Fruit fly (Drosophila melanogaster) whole organism, prepupa: ENCODE results near the gene CG13310.

ENCODE experiments used
- CG10631 ChIP-seq: fragments of 200-800 bp; sonication (Bioruptor generic); optimal IDR thresholded peaks from 2 replicates; lab custom pipeline; 2016; ENCODE audit warnings: missing biosample characterization, missing genetic modification characterization
- CG11294 ChIP-seq: fragments of 200-800 bp; sonication (Bioruptor generic); IDR thresholded peaks from 2 replicates; pipeline ENCODE4 v1.3.6; 2022; ENCODE audit warnings: missing biosample characterization, missing genetic modification characterization
- CG11762 ChIP-seq: fragments of 200-800 bp; sonication (Bioruptor generic); optimal IDR thresholded peaks from 3 replicates; lab custom pipeline; 2016; ENCODE audit warnings: missing biosample characterization, missing genetic modification characterization; ENCODE audit not compliant: insufficient read depth
- CG11902 ChIP-seq: fragments of 200-800 bp; sonication (Bioruptor generic); optimal IDR thresholded peaks from 3 replicates; lab custom pipeline; 2016; ENCODE audit warnings: missing biosample characterization, missing genetic modification characterization
- CG15336 ChIP-seq: fragments of 200-800 bp; sonication (Bioruptor generic); IDR thresholded peaks from 2 replicates; pipeline ENCODE4 v1.3.6; 2022; ENCODE audit warnings: missing biosample characterization, missing genetic modification characterization
- CG16779 ChIP-seq: fragments of 200-800 bp; sonication (Bioruptor generic); optimal IDR thresholded peaks from 3 replicates; lab custom pipeline; 2017; ENCODE audit warnings: missing biosample characterization, mild to moderate bottlenecking, missing genetic modification characterization
- CG3032 ChIP-seq: fragments of 200-800 bp; optimal IDR thresholded peaks from 2 replicates; lab custom pipeline; 2019; ENCODE audit warnings: missing biosample characterization, mild to moderate bottlenecking, missing genetic modification characterization, moderate library complexity
- CG31627 ChIP-seq: fragments of 200-800 bp; sonication (Bioruptor generic); optimal IDR thresholded peaks from 3 replicates; lab custom pipeline; 2016; ENCODE audit warnings: missing biosample characterization, missing genetic modification characterization
- CG32006 ChIP-seq: fragments of 200-800 bp; sonication (Bioruptor generic); optimal IDR thresholded peaks from 3 replicates; lab custom pipeline; 2017; ENCODE audit warnings: missing biosample characterization, mild to moderate bottlenecking, missing genetic modification characterization
- CG34406 ChIP-seq: fragments of 200-800 bp; sonication (Bioruptor generic); optimal IDR thresholded peaks from 3 replicates; lab custom pipeline; 2016; ENCODE audit warnings: missing biosample characterization, missing genetic modification characterization
- CG3919 ChIP-seq: fragments of 200-800 bp; sonication (Bioruptor generic); optimal IDR thresholded peaks from 3 replicates; lab custom pipeline; 2016; ENCODE audit warnings: missing biosample characterization, missing genetic modification characterization
- CG4318 ChIP-seq: fragments of 200-800 bp; sonication (Bioruptor generic); optimal IDR thresholded peaks from 3 replicates; lab custom pipeline; 2017; ENCODE audit warnings: missing biosample characterization, mild to moderate bottlenecking, missing genetic modification characterization
- CG6163 ChIP-seq: fragments of 200-800 bp; sonication (Bioruptor generic); IDR thresholded peaks from 3 replicates; pipeline ENCODE4 v1.3.6; 2022; ENCODE audit warnings: missing biosample characterization, missing genetic modification characterization
- CG6808 ChIP-seq: fragments of 200-800 bp; sonication (Bioruptor generic); optimal IDR thresholded peaks from 3 replicates; lab custom pipeline; 2017; ENCODE audit warnings: missing biosample characterization, missing genetic modification characterization, mild to moderate bottlenecking, moderate library complexity, missing genetic modification reagents
- CG6854 ChIP-seq: fragments of 200-800 bp; sonication (Bioruptor generic); optimal IDR thresholded peaks from 2 replicates; lab custom pipeline; 2017; ENCODE audit warnings: missing biosample characterization, mild to moderate bottlenecking, missing genetic modification characterization
- CG7368 ChIP-seq: fragments of 200-800 bp; sonication (Bioruptor generic); optimal IDR thresholded peaks from 3 replicates; lab custom pipeline; 2016; ENCODE audit warnings: missing biosample characterization, missing genetic modification characterization
- CG8119 ChIP-seq: fragments of 200-800 bp; sonication (Bioruptor generic); IDR thresholded peaks from 3 replicates; pipeline ENCODE4 v1.3.6; 2022; ENCODE audit warnings: missing biosample characterization, missing genetic modification characterization
- CG8632 ChIP-seq: fragments of 200-800 bp; sonication (Bioruptor generic); optimal IDR thresholded peaks from 3 replicates; lab custom pipeline; 2016; ENCODE audit warnings: missing biosample characterization, missing genetic modification characterization
- CG9139 ChIP-seq: fragments of 200-800 bp; sonication (Bioruptor generic); optimal IDR thresholded peaks from 3 replicates; lab custom pipeline; 2017; ENCODE audit warnings: missing biosample characterization, mild to moderate bottlenecking, missing genetic modification characterization
- Eip75B ChIP-seq: fragments of 200-800 bp; sonication (Bioruptor generic); optimal IDR thresholded peaks from 3 replicates; lab custom pipeline; 2016; ENCODE audit warnings: missing biosample characterization, missing genetic modification characterization
- Eip78C ChIP-seq: fragments of 200-800 bp; sonication (Bioruptor generic); peaks from one replicate; lab custom pipeline; 2016; ENCODE audit warnings: missing biosample characterization, missing genetic modification characterization
- Eip93F ChIP-seq: fragments of 200-800 bp; sonication (Bioruptor generic); optimal IDR thresholded peaks from 2 replicates; lab custom pipeline; 2016; ENCODE audit warnings: missing biosample characterization, mild to moderate bottlenecking, missing genetic modification characterization
- Ets21C ChIP-seq: fragments of 200-800 bp; sonication (Bioruptor generic); optimal IDR thresholded peaks from 3 replicates; lab custom pipeline; 2016; ENCODE audit warnings: missing biosample characterization, missing genetic modification characterization
- Gug ChIP-seq: fragments of 200-800 bp; sonication (Bioruptor generic); IDR thresholded peaks from 2 replicates; pipeline ENCODE4 v1.3.6; 2022; ENCODE audit warnings: missing biosample characterization, missing genetic modification characterization
- Hr38 ChIP-seq: sonication (Bioruptor generic); optimal IDR thresholded peaks from 2 replicates; lab custom pipeline; 2016; ENCODE audit warnings: missing biosample characterization, missing genetic modification characterization
- Hr39 ChIP-seq: fragments of 200-800 bp; sonication (Bioruptor generic); optimal IDR thresholded peaks from 2 replicates; lab custom pipeline; 2016; ENCODE audit warnings: missing biosample characterization, missing genetic modification characterization
- Hr4 ChIP-seq: fragments of 200-800 bp; sonication (Bioruptor generic); optimal IDR thresholded peaks from 3 replicates; lab custom pipeline; 2016; ENCODE audit warnings: missing biosample characterization, missing genetic modification characterization
- Lpt ChIP-seq: fragments of 200-800 bp; sonication (Bioruptor generic); optimal IDR thresholded peaks from 3 replicates; lab custom pipeline; 2016; ENCODE audit warnings: missing biosample characterization, missing genetic modification characterization
- Met ChIP-seq: fragments of 200-800 bp; sonication (Bioruptor generic); optimal IDR thresholded peaks from 3 replicates; lab custom pipeline; 2016; ENCODE audit warnings: missing biosample characterization, missing genetic modification characterization
- Sox102F ChIP-seq: fragments of 200-800 bp; sonication (Bioruptor generic); optimal IDR thresholded peaks from 2 replicates; lab custom pipeline; 2016; ENCODE audit warnings: missing biosample characterization, mild to moderate bottlenecking, missing genetic modification characterization
- Sox14 ChIP-seq: fragments of 200-800 bp; sonication (Bioruptor generic); optimal IDR thresholded peaks from 3 replicates; lab custom pipeline; 2016; ENCODE audit warnings: missing biosample characterization, missing genetic modification characterization
- Sox15 ChIP-seq: fragments of 200-800 bp; sonication (Bioruptor generic); optimal IDR thresholded peaks from 3 replicates; lab custom pipeline; 2016; ENCODE audit warnings: missing biosample characterization, missing genetic modification characterization
- acj6 ChIP-seq: fragments of 200-800 bp; sonication (Bioruptor generic); optimal IDR thresholded peaks from 3 replicates; lab custom pipeline; 2016; ENCODE audit warnings: missing biosample characterization, missing genetic modification characterization
- cyc ChIP-seq: fragments of 200-800 bp; sonication (Bioruptor generic); optimal IDR thresholded peaks from 3 replicates; lab custom pipeline; 2016; ENCODE audit warnings: missing biosample characterization, missing genetic modification characterization
- dac ChIP-seq: fragments of 200-800 bp; sonication (Bioruptor generic); optimal IDR thresholded peaks from 2 replicates; lab custom pipeline; 2017; ENCODE audit warnings: missing biosample characterization, mild to moderate bottlenecking, missing genetic modification characterization
- dsx ChIP-seq: fragments of 200-800 bp; optimal IDR thresholded peaks from 3 replicates; lab custom pipeline; 2019; ENCODE audit warnings: missing biosample characterization, mild to moderate bottlenecking, missing genetic modification characterization, moderate library complexity; ENCODE audit not compliant: poor library complexity, severe bottlenecking
- eg ChIP-seq: fragments of 200-800 bp; sonication (Bioruptor generic); IDR thresholded peaks from 3 replicates; pipeline ENCODE4 v1.3.6; 2022; ENCODE audit warnings: missing biosample characterization, missing genetic modification characterization
- esn ChIP-seq: fragments of 200-800 bp; sonication (Bioruptor generic); optimal IDR thresholded peaks from 2 replicates; lab custom pipeline; 2016; ENCODE audit warnings: missing biosample characterization, mild to moderate bottlenecking, missing genetic modification characterization, moderate library complexity
- fd59A ChIP-seq: fragments of 200-800 bp; sonication (Bioruptor generic); optimal IDR thresholded peaks from 2 replicates; lab custom pipeline; 2017; ENCODE audit warnings: missing biosample characterization, mild to moderate bottlenecking, missing genetic modification characterization, missing genetic modification reagents
- fkh ChIP-seq: fragments of 200-800 bp; sonication (Bioruptor generic); optimal IDR thresholded peaks from 3 replicates; lab custom pipeline; 2017; ENCODE audit warnings: missing biosample characterization, mild to moderate bottlenecking, missing genetic modification characterization, moderate library complexity
- lz ChIP-seq: fragments of 200-800 bp; sonication (Bioruptor generic); optimal IDR thresholded peaks from 3 replicates; lab custom pipeline; 2016; ENCODE audit warnings: missing biosample characterization, missing genetic modification characterization
- net ChIP-seq: fragments of 200-800 bp; sonication (Bioruptor generic); optimal IDR thresholded peaks from 3 replicates; lab custom pipeline; 2016; ENCODE audit warnings: missing biosample characterization, missing genetic modification characterization
- pdm3 ChIP-seq: fragments of 200-800 bp; sonication (Bioruptor generic); optimal IDR thresholded peaks from 3 replicates; lab custom pipeline; 2016; ENCODE audit warnings: missing biosample characterization, missing genetic modification characterization
- salr ChIP-seq, 2 experiments: fragments of 200-800 bp; sonication (Bioruptor generic); optimal IDR thresholded peaks; 3 replicates each; lab custom pipeline; 2016 to 2018; ENCODE audit warnings: missing biosample characterization in 2 of 2, missing genetic modification characterization in 2 of 2, mild to moderate bottlenecking in 1 of 2
- spab ChIP-seq: fragments of 200-800 bp; sonication (Bioruptor generic); optimal IDR thresholded peaks from 2 replicates; lab custom pipeline; 2017; ENCODE audit warnings: missing biosample characterization, mild to moderate bottlenecking, missing genetic modification characterization, missing genetic modification reagents
- ss ChIP-seq, 2 experiments: fragments of 200-800 bp; sonication (Bioruptor generic); optimal IDR thresholded peaks; 2 replicates in 1 of 2; 3 replicates in 1 of 2; lab custom pipeline; 2017 to 2018; ENCODE audit warnings: mild to moderate bottlenecking in 2 of 2, missing biosample characterization in 2 of 2, missing genetic modification characterization in 2 of 2, moderate library complexity in 1 of 2
- svp ChIP-seq: fragments of 200-800 bp; sonication (Bioruptor generic); peaks from one replicate; lab custom pipeline; 2016; ENCODE audit warnings: missing biosample characterization, missing genetic modification characterization
- topi ChIP-seq: fragments of 200-800 bp; sonication (Bioruptor generic); optimal IDR thresholded peaks from 3 replicates; lab custom pipeline; 2016; ENCODE audit warnings: missing biosample characterization, missing genetic modification characterization
- vri ChIP-seq: fragments of 200-800 bp; sonication (Bioruptor generic); optimal IDR thresholded peaks from 3 replicates; lab custom pipeline; 2016; ENCODE audit warnings: missing biosample characterization, mild to moderate bottlenecking, missing genetic modification characterization

Gene CG13310

DNA sequence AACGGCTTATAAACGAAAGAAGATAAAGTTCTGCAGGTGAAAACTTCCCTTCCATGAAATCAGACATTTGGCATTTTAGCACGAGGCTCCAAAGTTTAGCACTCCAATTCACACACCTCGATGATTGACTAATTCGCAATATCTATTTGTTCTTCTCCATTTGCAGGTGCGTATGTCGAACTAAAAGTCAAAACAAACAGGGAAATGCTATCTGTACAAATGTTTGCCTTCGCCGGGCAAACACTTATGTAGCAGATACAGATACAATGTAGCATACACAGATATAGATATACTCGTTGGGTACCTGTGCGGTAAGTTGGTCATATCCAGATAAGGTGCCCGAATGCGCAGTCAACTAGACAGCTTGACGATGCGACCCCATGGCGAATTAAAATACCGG is 34.6 kb upstream of the CG13310 start:
- no peak for TF ChIP-seq svp (GFP tag; lab: Kevin White, UChicago)
- no peak for TF ChIP-seq CG31627
- no peak for TF ChIP-seq Eip93F (GFP tag; lab: Kevin White, UChicago)
- TF ChIP-seq CG3032 (tag; lab: Kevin White, UChicago): no peak
- no peak for TF ChIP-seq Lpt (GFP tag; lab: Kevin White, UChicago)
- no peak for TF ChIP-seq pdm3 (GFP tag; lab: Kevin White, UChicago)
- TF ChIP-seq CG3919 (GFP tag; lab: Kevin White, UChicago): no peak
- no peak for TF ChIP-seq topi (GFP tag; lab: Kevin White, UChicago)
- TF ChIP-seq CG11902 (GFP tag; lab: Kevin White, UChicago): no peak
- TF ChIP-seq CG7368 (GFP tag; lab: Kevin White, UChicago): no peak
- peak in 1 of 2 experiments; percentile 14 for TF ChIP-seq salr (GFP tag; optimal IDR thresholded peaks at IDR 0.05; lab: Kevin White, UChicago)
- 0 out of 3 replicates have a peak, but pooled peaks have one; percentile 8 for TF ChIP-seq eg
- TF ChIP-seq CG6163 (GFP tag; lab: Robert Waterston, UW): 0 out of 3 replicates have a peak, but pooled peaks have one; percentile 13
- no peak for TF ChIP-seq CG6854 (GFP tag; lab: Kevin White, UChicago)
- TF ChIP-seq Eip78C (GFP tag; lab: Kevin White, UChicago): peak; percentile 67
- peak; percentile 76 for TF ChIP-seq fkh
- TF ChIP-seq Gug (GFP tag; lab: Robert Waterston, UW): no peak
- no peak for TF ChIP-seq CG6808
- TF ChIP-seq dsx (GFP tag; lab: Kevin White, UChicago): peak; percentile 76
- no peak for TF ChIP-seq CG16779 (tag; lab: Kevin White, UChicago)
- no peak for TF ChIP-seq Sox15
- TF ChIP-seq acj6 (GFP tag; lab: Kevin White, UChicago): no peak
- TF ChIP-seq cyc: no peak
- TF ChIP-seq Hr4 (GFP tag; lab: Kevin White, UChicago): no peak
- TF ChIP-seq CG10631 (GFP tag; lab: Kevin White, UChicago): no peak
- TF ChIP-seq Ets21C: no peak
- TF ChIP-seq CG4318 (GFP tag; lab: Kevin White, UChicago): no peak
- TF ChIP-seq CG11762 (GFP tag; lab: Kevin White, UChicago): no peak
- TF ChIP-seq CG8119 (GFP tag; lab: Robert Waterston, UW): no peak
- no peak for TF ChIP-seq Eip75B (GFP tag; lab: Kevin White, UChicago)
- TF ChIP-seq fd59A (GFP tag; lab: Kevin White, UChicago): no peak
- no peak for TF ChIP-seq Sox14
- TF ChIP-seq CG34406 (GFP tag; lab: Kevin White, UChicago): peak; percentile 0
- no peak for TF ChIP-seq vri (GFP tag; lab: Kevin White, UChicago)
- no peak for TF ChIP-seq net (GFP tag; lab: Kevin White, UChicago)
- TF ChIP-seq CG8632: peak; percentile 8
- TF ChIP-seq Hr38 (GFP tag; lab: Kevin White, UChicago): no peak
- TF ChIP-seq dac: no peak
- no peak for TF ChIP-seq Met
- no peak for TF ChIP-seq CG11294 (GFP tag; lab: Robert Waterston, UW)
- TF ChIP-seq, all 60 proteins: peak for 8

dm6 chr3L:8834486-8834885 is 34.2 kb upstream of the CG13310 start:
- TF ChIP-seq CG11294 (GFP tag; lab: Robert Waterston, UW) (no peak), eg (0 out of 3 replicates have a peak, but pooled peaks have one; percentile 11), esn (peak; percentile 11), CG15336 (GFP tag; lab: Robert Waterston, UW) (no peak), vri (GFP tag; lab: Kevin White, UChicago) (peak; percentile 14), svp (GFP tag; lab: Kevin White, UChicago) (no peak), Sox102F (peak; percentile 3), topi (GFP tag; lab: Kevin White, UChicago) (peak; percentile 23), Hr39 (GFP tag; lab: Kevin White, UChicago) (no peak), CG7368 (GFP tag; lab: Kevin White, UChicago) (no peak), CG31627 (no peak), CG10631 (GFP tag; lab: Kevin White, UChicago) (no peak), cyc (no peak), net (GFP tag; lab: Kevin White, UChicago) (no peak), CG16779 (tag; lab: Kevin White, UChicago) (no peak), lz (GFP tag; lab: Kevin White, UChicago) (peak; percentile 6), CG9139 (no peak), pdm3 (GFP tag; lab: Kevin White, UChicago) (no peak), CG4318 (GFP tag; lab: Kevin White, UChicago) (no peak), ss (GFP tag; optimal IDR thresholded peaks at IDR 0.05; lab: Kevin White, UChicago) (no peak), Eip78C (GFP tag; lab: Kevin White, UChicago) (peak; percentile 69), fd59A (GFP tag; lab: Kevin White, UChicago) (no peak), CG32006 (no peak), Eip75B (GFP tag; lab: Kevin White, UChicago) (no peak), Lpt (GFP tag; lab: Kevin White, UChicago) (no peak), spab (GFP tag; lab: Kevin White, UChicago) (no peak), fkh (peak; percentile 87), Hr38 (GFP tag; lab: Kevin White, UChicago) (no peak), CG6854 (GFP tag; lab: Kevin White, UChicago) (no peak)
- TF ChIP-seq, all 60 proteins: peak for 8
